Worm (Caenorhabditis elegans) whole organism, L1 larva: Measurements from ENCODE around the gene mrps-33.

ENCODE experiments used
- ama-1 ChIP-seq: fragments of 150-350 bp; optimal IDR thresholded peaks from 2 replicates; lab custom pipeline; 2014
- jun-1 ChIP-seq: fragments of 150-350 bp; optimal IDR thresholded peaks from 2 replicates; lab custom pipeline; 2014; ENCODE audit warnings: missing biosample characterization, missing genetic modification reagents, missing genetic modification characterization
- skn-1 ChIP-seq: fragments of 150-350 bp; optimal IDR thresholded peaks from 2 replicates; lab custom pipeline; 2014; ENCODE audit warnings: missing biosample characterization, missing genetic modification characterization
- unc-86 ChIP-seq: sonication (generic microtip); optimal IDR thresholded peaks from 2 replicates; lab custom pipeline; 2016; ENCODE audit warnings: missing genetic modification characterization, missing compliant biosample characterization

DNA sequence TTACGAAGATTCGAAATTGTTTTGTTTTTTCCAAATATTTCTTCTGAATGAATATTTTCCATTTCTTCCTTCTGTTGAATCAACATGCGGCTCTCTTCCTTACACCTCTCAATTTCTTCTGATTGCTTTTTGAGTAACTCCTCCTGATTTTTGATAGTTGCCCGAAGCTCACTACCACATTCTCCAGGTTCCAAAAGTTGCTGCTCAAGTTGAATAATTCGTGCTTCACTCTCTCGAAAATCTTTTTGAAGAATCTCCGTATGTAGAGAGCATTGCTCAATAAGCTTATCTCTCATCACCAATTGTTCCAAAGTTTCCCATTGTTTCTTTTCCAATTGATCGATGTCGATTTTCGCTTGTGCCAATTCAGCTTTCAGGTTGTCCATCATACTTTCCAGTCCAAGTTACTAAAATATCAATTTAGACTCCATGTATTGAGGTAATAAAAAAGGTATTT lies 33.0 kb upstream of the mrps-33 start, which contains the start of gene F20C5.6:
- TF ChIP-seq skn-1 (tag; lab: Kevin White, UChicago) (no peak), ama-1 (no peak), unc-86 (tag; lab: Kevin White, UChicago) (no peak), jun-1 (tag; lab: Kevin White, UChicago) (no peak)
